Fruit fly (Drosophila melanogaster) whole organism, prepupa: ENCODE measurements around the gene mtDNA-helicase.

Experiments
- Blimp-1 ChIP-seq: fragments of 200-800 bp; sonication (Bioruptor generic); optimal IDR thresholded peaks from 3 replicates; lab custom pipeline; 2017; ENCODE audit warnings: missing biosample characterization, missing genetic modification characterization, mild to moderate bottlenecking, moderate library complexity, missing genetic modification reagents
- CG10631 ChIP-seq: fragments of 200-800 bp; sonication (Bioruptor generic); optimal IDR thresholded peaks from 2 replicates; lab custom pipeline; 2016; ENCODE audit warnings: missing biosample characterization, missing genetic modification characterization
- CG10669 ChIP-seq: fragments of 200-800 bp; sonication (Bioruptor generic); optimal IDR thresholded peaks from 3 replicates; lab custom pipeline; 2018; ENCODE audit warnings: missing biosample characterization, mild to moderate bottlenecking, missing genetic modification characterization, moderate library complexity
- CG11294 ChIP-seq: fragments of 200-800 bp; sonication (Bioruptor generic); IDR thresholded peaks from 2 replicates; pipeline ENCODE4 v1.3.6; 2022; ENCODE audit warnings: missing biosample characterization, missing genetic modification characterization
- CG11902 ChIP-seq: fragments of 200-800 bp; sonication (Bioruptor generic); optimal IDR thresholded peaks from 3 replicates; lab custom pipeline; 2016; ENCODE audit warnings: missing biosample characterization, missing genetic modification characterization
- CG15336 ChIP-seq: fragments of 200-800 bp; sonication (Bioruptor generic); IDR thresholded peaks from 2 replicates; pipeline ENCODE4 v1.3.6; 2022; ENCODE audit warnings: missing biosample characterization, missing genetic modification characterization
- CG1621 ChIP-seq: fragments of 200-800 bp; sonication (Bioruptor generic); optimal IDR thresholded peaks from 3 replicates; lab custom pipeline; 2018; ENCODE audit warnings: missing biosample characterization, mild to moderate bottlenecking, missing genetic modification characterization
- CG16779 ChIP-seq: fragments of 200-800 bp; sonication (Bioruptor generic); optimal IDR thresholded peaks from 3 replicates; lab custom pipeline; 2017; ENCODE audit warnings: missing biosample characterization, mild to moderate bottlenecking, missing genetic modification characterization
- CG3032 ChIP-seq: fragments of 200-800 bp; optimal IDR thresholded peaks from 2 replicates; lab custom pipeline; 2019; ENCODE audit warnings: missing biosample characterization, mild to moderate bottlenecking, missing genetic modification characterization, moderate library complexity
- CG31627 ChIP-seq: fragments of 200-800 bp; sonication (Bioruptor generic); optimal IDR thresholded peaks from 3 replicates; lab custom pipeline; 2016; ENCODE audit warnings: missing biosample characterization, missing genetic modification characterization
- CG32006 ChIP-seq: fragments of 200-800 bp; sonication (Bioruptor generic); optimal IDR thresholded peaks from 3 replicates; lab custom pipeline; 2017; ENCODE audit warnings: missing biosample characterization, mild to moderate bottlenecking, missing genetic modification characterization
- CG3919 ChIP-seq: fragments of 200-800 bp; sonication (Bioruptor generic); optimal IDR thresholded peaks from 3 replicates; lab custom pipeline; 2016; ENCODE audit warnings: missing biosample characterization, missing genetic modification characterization
- CG4318 ChIP-seq: fragments of 200-800 bp; sonication (Bioruptor generic); optimal IDR thresholded peaks from 3 replicates; lab custom pipeline; 2017; ENCODE audit warnings: missing biosample characterization, mild to moderate bottlenecking, missing genetic modification characterization
- CG6163 ChIP-seq: fragments of 200-800 bp; sonication (Bioruptor generic); IDR thresholded peaks from 3 replicates; pipeline ENCODE4 v1.3.6; 2022; ENCODE audit warnings: missing biosample characterization, missing genetic modification characterization
- CG6276 ChIP-seq: fragments of 200-800 bp; sonication (Bioruptor generic); optimal IDR thresholded peaks from 2 replicates; lab custom pipeline; 2017; ENCODE audit warnings: missing biosample characterization, mild to moderate bottlenecking, missing genetic modification characterization
- CG6792 ChIP-seq: fragments of 200-800 bp; sonication (Bioruptor generic); optimal IDR thresholded peaks from 3 replicates; lab custom pipeline; 2016; ENCODE audit warnings: missing biosample characterization, missing genetic modification characterization
- CG6808 ChIP-seq: fragments of 200-800 bp; sonication (Bioruptor generic); optimal IDR thresholded peaks from 3 replicates; lab custom pipeline; 2017; ENCODE audit warnings: missing biosample characterization, missing genetic modification characterization, mild to moderate bottlenecking, moderate library complexity, missing genetic modification reagents
- CG6854 ChIP-seq: fragments of 200-800 bp; sonication (Bioruptor generic); optimal IDR thresholded peaks from 2 replicates; lab custom pipeline; 2017; ENCODE audit warnings: missing biosample characterization, mild to moderate bottlenecking, missing genetic modification characterization
- CG7368 ChIP-seq: fragments of 200-800 bp; sonication (Bioruptor generic); optimal IDR thresholded peaks from 3 replicates; lab custom pipeline; 2016; ENCODE audit warnings: missing biosample characterization, missing genetic modification characterization
- CG8119 ChIP-seq: fragments of 200-800 bp; sonication (Bioruptor generic); IDR thresholded peaks from 3 replicates; pipeline ENCODE4 v1.3.6; 2022; ENCODE audit warnings: missing biosample characterization, missing genetic modification characterization
- CG8319 ChIP-seq: fragments of 200-800 bp; sonication (Bioruptor generic); optimal IDR thresholded peaks from 3 replicates; lab custom pipeline; 2016; ENCODE audit warnings: missing biosample characterization, missing genetic modification characterization
- CG8632 ChIP-seq: fragments of 200-800 bp; sonication (Bioruptor generic); optimal IDR thresholded peaks from 3 replicates; lab custom pipeline; 2016; ENCODE audit warnings: missing biosample characterization, missing genetic modification characterization
- CG9139 ChIP-seq: fragments of 200-800 bp; sonication (Bioruptor generic); optimal IDR thresholded peaks from 3 replicates; lab custom pipeline; 2017; ENCODE audit warnings: missing biosample characterization, mild to moderate bottlenecking, missing genetic modification characterization
- Eip75B ChIP-seq: fragments of 200-800 bp; sonication (Bioruptor generic); optimal IDR thresholded peaks from 3 replicates; lab custom pipeline; 2016; ENCODE audit warnings: missing biosample characterization, missing genetic modification characterization
- Eip78C ChIP-seq: fragments of 200-800 bp; sonication (Bioruptor generic); peaks from one replicate; lab custom pipeline; 2016; ENCODE audit warnings: missing biosample characterization, missing genetic modification characterization
- Eip93F ChIP-seq: fragments of 200-800 bp; sonication (Bioruptor generic); optimal IDR thresholded peaks from 2 replicates; lab custom pipeline; 2016; ENCODE audit warnings: missing biosample characterization, mild to moderate bottlenecking, missing genetic modification characterization
- Ets21C ChIP-seq: fragments of 200-800 bp; sonication (Bioruptor generic); optimal IDR thresholded peaks from 3 replicates; lab custom pipeline; 2016; ENCODE audit warnings: missing biosample characterization, missing genetic modification characterization
- Ets96B ChIP-seq: fragments of 200-800 bp; optimal IDR thresholded peaks from 2 replicates; lab custom pipeline; 2019; ENCODE audit warnings: missing biosample characterization, mild to moderate bottlenecking, missing genetic modification characterization, moderate library complexity
- Gug ChIP-seq: fragments of 200-800 bp; sonication (Bioruptor generic); IDR thresholded peaks from 2 replicates; pipeline ENCODE4 v1.3.6; 2022; ENCODE audit warnings: missing biosample characterization, missing genetic modification characterization
- Hr38 ChIP-seq: sonication (Bioruptor generic); optimal IDR thresholded peaks from 2 replicates; lab custom pipeline; 2016; ENCODE audit warnings: missing biosample characterization, missing genetic modification characterization
- Met ChIP-seq: fragments of 200-800 bp; sonication (Bioruptor generic); optimal IDR thresholded peaks from 3 replicates; lab custom pipeline; 2016; ENCODE audit warnings: missing biosample characterization, missing genetic modification characterization
- OdsH ChIP-seq: fragments of 200-800 bp; sonication (Bioruptor generic); optimal IDR thresholded peaks from 3 replicates; lab custom pipeline; 2016; ENCODE audit warnings: missing biosample characterization, missing genetic modification characterization
- Smox ChIP-seq: fragments of 200-800 bp; sonication (Bioruptor generic); optimal IDR thresholded peaks from 3 replicates; lab custom pipeline; 2016; ENCODE audit warnings: missing biosample characterization, missing genetic modification characterization
- Sox102F ChIP-seq: fragments of 200-800 bp; sonication (Bioruptor generic); optimal IDR thresholded peaks from 2 replicates; lab custom pipeline; 2016; ENCODE audit warnings: missing biosample characterization, mild to moderate bottlenecking, missing genetic modification characterization
- Sox14 ChIP-seq: fragments of 200-800 bp; sonication (Bioruptor generic); optimal IDR thresholded peaks from 3 replicates; lab custom pipeline; 2016; ENCODE audit warnings: missing biosample characterization, missing genetic modification characterization
- Sox15 ChIP-seq: fragments of 200-800 bp; sonication (Bioruptor generic); optimal IDR thresholded peaks from 3 replicates; lab custom pipeline; 2016; ENCODE audit warnings: missing biosample characterization, missing genetic modification characterization
- achi ChIP-seq: fragments of 200-800 bp; sonication (Bioruptor generic); optimal IDR thresholded peaks from 3 replicates; lab custom pipeline; 2016; ENCODE audit warnings: missing biosample characterization, missing genetic modification characterization
- acj6 ChIP-seq: fragments of 200-800 bp; sonication (Bioruptor generic); optimal IDR thresholded peaks from 3 replicates; lab custom pipeline; 2016; ENCODE audit warnings: missing biosample characterization, missing genetic modification characterization
- cyc ChIP-seq: fragments of 200-800 bp; sonication (Bioruptor generic); optimal IDR thresholded peaks from 3 replicates; lab custom pipeline; 2016; ENCODE audit warnings: missing biosample characterization, missing genetic modification characterization
- dac ChIP-seq: fragments of 200-800 bp; sonication (Bioruptor generic); optimal IDR thresholded peaks from 2 replicates; lab custom pipeline; 2017; ENCODE audit warnings: missing biosample characterization, mild to moderate bottlenecking, missing genetic modification characterization
- dsx ChIP-seq: fragments of 200-800 bp; optimal IDR thresholded peaks from 3 replicates; lab custom pipeline; 2019; ENCODE audit warnings: missing biosample characterization, mild to moderate bottlenecking, missing genetic modification characterization, moderate library complexity; ENCODE audit not compliant: poor library complexity, severe bottlenecking
- esn ChIP-seq: fragments of 200-800 bp; sonication (Bioruptor generic); optimal IDR thresholded peaks from 2 replicates; lab custom pipeline; 2016; ENCODE audit warnings: missing biosample characterization, mild to moderate bottlenecking, missing genetic modification characterization, moderate library complexity
- fd59A ChIP-seq: fragments of 200-800 bp; sonication (Bioruptor generic); optimal IDR thresholded peaks from 2 replicates; lab custom pipeline; 2017; ENCODE audit warnings: missing biosample characterization, mild to moderate bottlenecking, missing genetic modification characterization, missing genetic modification reagents
- fd85E ChIP-seq: fragments of 200-800 bp; sonication (Bioruptor generic); optimal IDR thresholded peaks from 3 replicates; lab custom pipeline; 2016; ENCODE audit warnings: missing biosample characterization, missing genetic modification characterization
- fkh ChIP-seq: fragments of 200-800 bp; sonication (Bioruptor generic); optimal IDR thresholded peaks from 3 replicates; lab custom pipeline; 2017; ENCODE audit warnings: missing biosample characterization, mild to moderate bottlenecking, missing genetic modification characterization, moderate library complexity
- lz ChIP-seq: fragments of 200-800 bp; sonication (Bioruptor generic); optimal IDR thresholded peaks from 3 replicates; lab custom pipeline; 2016; ENCODE audit warnings: missing biosample characterization, missing genetic modification characterization
- net ChIP-seq: fragments of 200-800 bp; sonication (Bioruptor generic); optimal IDR thresholded peaks from 3 replicates; lab custom pipeline; 2016; ENCODE audit warnings: missing biosample characterization, missing genetic modification characterization
- pdm3 ChIP-seq: fragments of 200-800 bp; sonication (Bioruptor generic); optimal IDR thresholded peaks from 3 replicates; lab custom pipeline; 2016; ENCODE audit warnings: missing biosample characterization, missing genetic modification characterization
- salr ChIP-seq, 2 experiments: fragments of 200-800 bp; sonication (Bioruptor generic); optimal IDR thresholded peaks; 3 replicates each; lab custom pipeline; 2016 to 2018; ENCODE audit warnings: missing biosample characterization in 2 of 2, missing genetic modification characterization in 2 of 2, mild to moderate bottlenecking in 1 of 2
- spab ChIP-seq: fragments of 200-800 bp; sonication (Bioruptor generic); optimal IDR thresholded peaks from 2 replicates; lab custom pipeline; 2017; ENCODE audit warnings: missing biosample characterization, mild to moderate bottlenecking, missing genetic modification characterization, missing genetic modification reagents
- ss ChIP-seq, 2 experiments: fragments of 200-800 bp; sonication (Bioruptor generic); optimal IDR thresholded peaks; 2 replicates in 1 of 2; 3 replicates in 1 of 2; lab custom pipeline; 2017 to 2018; ENCODE audit warnings: mild to moderate bottlenecking in 2 of 2, missing biosample characterization in 2 of 2, missing genetic modification characterization in 2 of 2, moderate library complexity in 1 of 2
- topi ChIP-seq: fragments of 200-800 bp; sonication (Bioruptor generic); optimal IDR thresholded peaks from 3 replicates; lab custom pipeline; 2016; ENCODE audit warnings: missing biosample characterization, missing genetic modification characterization
- vri ChIP-seq: fragments of 200-800 bp; sonication (Bioruptor generic); optimal IDR thresholded peaks from 3 replicates; lab custom pipeline; 2016; ENCODE audit warnings: missing biosample characterization, mild to moderate bottlenecking, missing genetic modification characterization

mtDNA-helicase gene

dm6 chr2L:9906641-9907040 is 13.4 kb upstream of the mtDNA-helicase start:
- TF ChIP-seq Sox102F (GFP tag; lab: Kevin White, UChicago) (no peak), Ets96B (tag; lab: Kevin White, UChicago) (peak; percentile 53), esn (no peak), dac (GFP tag; lab: Kevin White, UChicago) (no peak), CG11902 (GFP tag; lab: Kevin White, UChicago) (no peak), pdm3 (no peak), vri (no peak), Eip75B (GFP tag; lab: Kevin White, UChicago) (no peak), Ets21C (no peak), CG7368 (GFP tag; lab: Kevin White, UChicago) (peak; percentile 7), fd85E (GFP tag; lab: Kevin White, UChicago) (no peak), CG16779 (no peak), Gug (GFP tag; lab: Robert Waterston, UW) (peak; percentile 69), CG8119 (no peak), CG10669 (GFP tag; lab: Kevin White, UChicago) (peak; percentile 32), CG15336 (GFP tag; lab: Robert Waterston, UW) (peak; percentile 50; the same call in 1 of the 2 replicates), Sox15 (GFP tag; lab: Kevin White, UChicago) (no peak), Hr38 (no peak), net (GFP tag; lab: Kevin White, UChicago) (peak; percentile 20), salr (GFP tag; optimal IDR thresholded peaks at IDR 0.05; lab: Kevin White, UChicago) (no peak), CG8319 (GFP tag; lab: Kevin White, UChicago) (no peak), CG6808 (no peak), cyc (no peak), CG1621 (tag; lab: Kevin White, UChicago) (no peak), CG3919 (GFP tag; lab: Kevin White, UChicago) (peak; percentile 22), OdsH (no peak), ss (GFP tag; optimal IDR thresholded peaks at IDR 0.05; lab: Kevin White, UChicago) (no peak), CG6854 (GFP tag; lab: Kevin White, UChicago) (no peak), CG4318 (GFP tag; lab: Kevin White, UChicago) (no peak), CG10631 (peak; percentile 18), CG32006 (no peak), achi (GFP tag; lab: Kevin White, UChicago) (peak; percentile 30), acj6 (GFP tag; lab: Kevin White, UChicago) (no peak), fd59A (GFP tag; lab: Kevin White, UChicago) (no peak), fkh (GFP tag; lab: Kevin White, UChicago) (no peak), CG6276 (peak; percentile 29), Smox (GFP tag; lab: Kevin White, UChicago) (no peak), Eip78C (peak; percentile 71), dsx (GFP tag; lab: Kevin White, UChicago) (peak; percentile 6), lz (no peak), Sox14 (GFP tag; lab: Kevin White, UChicago) (no peak), CG6792 (GFP tag; lab: Kevin White, UChicago) (no peak), Met (no peak), Eip93F (no peak), CG6163 (GFP tag; lab: Robert Waterston, UW) (peak; percentile 78), CG9139 (no peak), topi (no peak), CG3032 (peak; percentile 47), spab (GFP tag; lab: Kevin White, UChicago) (no peak), CG8632 (GFP tag; lab: Kevin White, UChicago) (no peak), Blimp-1 (GFP tag; lab: Kevin White, UChicago) (no peak), CG11294 (GFP tag; lab: Robert Waterston, UW) (peak; percentile 66), CG31627 (GFP tag; lab: Kevin White, UChicago) (no peak)
